Worm (Caenorhabditis elegans) whole organism, midembryonic: ENCODE measurements around the gene C35D10.5.

Experiments
- T22C8.4 ChIP-seq: fragments of 200-800 bp; sonication (Bioruptor generic); IDR thresholded peaks from 2 replicates; pipeline ENCODE4 v1.3.6; 2022; ENCODE audit warnings: missing genetic modification characterization, missing compliant biosample characterization
- cog-1 ChIP-seq: sonication (generic microtip); optimal IDR thresholded peaks from 2 replicates; lab custom pipeline; 2016; ENCODE audit warnings: missing genetic modification characterization, missing compliant biosample characterization
- flt-1 ChIP-seq: fragments of 200-800 bp; sonication (Bioruptor generic); IDR thresholded peaks from 2 replicates; pipeline ENCODE4 v1.3.6; 2022; ENCODE audit warnings: missing genetic modification characterization, missing compliant biosample characterization
- klf-2 ChIP-seq: fragments of 200-800 bp; sonication (Bioruptor generic); conservative IDR thresholded peaks from 2 replicates; pipeline ENCODE4 v1.3.6; 2022; ENCODE audit warnings: missing genetic modification reagents, missing genetic modification characterization, missing compliant biosample characterization
- med-1 ChIP-seq: sonication (generic microtip); optimal IDR thresholded peaks from 2 replicates; lab custom pipeline; 2017; ENCODE audit warnings: missing genetic modification characterization, mild to moderate bottlenecking, missing compliant biosample characterization, antibody characterized with exemption, missing genetic modification reagents; ENCODE audit not compliant: insufficient read depth
- ref-1 ChIP-seq: fragments of 200-800 bp; sonication (Bioruptor generic); conservative IDR thresholded peaks from 2 replicates; pipeline ENCODE4 v1.3.6; 2022; ENCODE audit warnings: missing genetic modification reagents, missing genetic modification characterization, missing compliant biosample characterization
- tab-1 ChIP-seq: fragments of 200-800 bp; sonication (Bioruptor generic); IDR thresholded peaks from 2 replicates; pipeline ENCODE4 v1.3.6; 2022; ENCODE audit warnings: missing genetic modification characterization, missing compliant biosample characterization
- ztf-23 ChIP-seq: fragments of 200-800 bp; sonication (Bioruptor generic); IDR thresholded peaks from 2 replicates; pipeline ENCODE4 v1.3.6; 2022; ENCODE audit warnings: missing genetic modification reagents, missing genetic modification characterization, missing compliant biosample characterization
- ztf-29 ChIP-seq: fragments of 200-800 bp; sonication (Bioruptor generic); IDR thresholded peaks from 2 replicates; pipeline ENCODE4 v1.3.6; 2022; ENCODE audit warnings: missing genetic modification reagents, missing genetic modification characterization, missing compliant biosample characterization

The C35D10.5 gene

ce11 chrIII:4861744-4862401 lies at the start of gene C35D10.5, which contains the start of gene C35D10.10:
C35D10.5 (plus strand) TSS chrIII:4862351.
C35D10.10 (minus strand) TSS chrIII:4861794.
- TF ChIP-seq tab-1 (GFP tag; lab: Robert Waterston, UW) (no peak), cog-1 (tag; lab: Kevin White, UChicago) (no peak)

- TF ChIP-seq cog-1 (tag; lab: Kevin White, UChicago) (no peak), ztf-29 (no peak), ref-1 (no peak), flt-1 (GFP tag; lab: Robert Waterston, UW) (no peak), ztf-23 (no peak), T22C8.4 (GFP tag; lab: Robert Waterston, UW) (no peak), tab-1 (GFP tag; lab: Robert Waterston, UW) (no peak), klf-2 (GFP tag; lab: Robert Waterston, UW) (no peak), med-1 (GFP tag; lab: Kevin White, UChicago) (no peak)
Measured at ce11 chrIII:4814730-4815129, 47.4 kb upstream of the C35D10.5 start, which contains the start of gene arl-6. arl-6 (minus strand) TSS chrIII:4814830.

ce11 chrIII:4817240-4817639 lies 44.9 kb upstream of the C35D10.5 start, which contains the start of gene F26A1.4:
F26A1.4 (plus strand) TSS chrIII:4817540.
- TF ChIP-seq cog-1 (tag; lab: Kevin White, UChicago) (no peak), T22C8.4 (GFP tag; lab: Robert Waterston, UW) (no peak), ztf-29 (no peak)

- TF ChIP-seq cog-1 (tag; lab: Kevin White, UChicago) (no peak), ztf-23 (no peak), ref-1 (no peak), ztf-29 (no peak), tab-1 (GFP tag; lab: Robert Waterston, UW) (no peak), med-1 (GFP tag; lab: Kevin White, UChicago) (no peak), flt-1 (GFP tag; lab: Robert Waterston, UW) (no peak), T22C8.4 (GFP tag; lab: Robert Waterston, UW) (no peak), klf-2 (GFP tag; lab: Robert Waterston, UW) (no peak)
Measured at ce11 chrIII:4819843-4820242, 42.3 kb upstream of the C35D10.5 start, which contains the start of gene F26A1.7. F26A1.7 (minus strand) TSS chrIII:4819943.

ce11 chrIII:4822140-4822539 lies 40.0 kb upstream of the C35D10.5 start, which contains the start of gene F26A1.8:
F26A1.8 (minus strand) TSS chrIII:4822240.
- TF ChIP-seq flt-1 (GFP tag; lab: Robert Waterston, UW): no peak
- TF ChIP-seq ztf-29: no peak
- no peak for TF ChIP-seq cog-1 (tag; lab: Kevin White, UChicago)
- TF ChIP-seq ztf-23: no peak
- TF ChIP-seq klf-2 (GFP tag; lab: Robert Waterston, UW): no peak
- no peak for TF ChIP-seq med-1 (GFP tag; lab: Kevin White, UChicago)
- TF ChIP-seq T22C8.4 (GFP tag; lab: Robert Waterston, UW): no peak
- no peak for TF ChIP-seq tab-1 (GFP tag; lab: Robert Waterston, UW)
- TF ChIP-seq ref-1: no peak

ce11 chrIII:4826606-4827005 lies 35.5 kb upstream of the C35D10.5 start, which contains the start of gene F26A1.3:
F26A1.3 (plus strand) TSS chrIII:4826906.
- no peak for TF ChIP-seq med-1 (GFP tag; lab: Kevin White, UChicago)
- TF ChIP-seq ref-1: no peak

ce11 chrIII:4829440-4829839 lies 32.7 kb upstream of the C35D10.5 start, which contains the start of gene F26A1.9:
F26A1.9 (minus strand) TSS chrIII:4829540.
- TF ChIP-seq klf-2 (GFP tag; lab: Robert Waterston, UW) (no peak), ref-1 (no peak), flt-1 (GFP tag; lab: Robert Waterston, UW) (no peak), ztf-29 (no peak), tab-1 (GFP tag; lab: Robert Waterston, UW) (no peak), med-1 (GFP tag; lab: Kevin White, UChicago) (no peak), cog-1 (tag; lab: Kevin White, UChicago) (no peak)

ce11 chrIII:4830207-4830606 lies 31.9 kb upstream of the C35D10.5 start, which contains the start of gene nspd-9:
nspd-9 (minus strand) TSS chrIII:4830307.
- TF ChIP-seq tab-1 (GFP tag; lab: Robert Waterston, UW) (no peak), ref-1 (no peak), ztf-29 (no peak), flt-1 (GFP tag; lab: Robert Waterston, UW) (no peak)

ce11 chrIII:4837429-4837828 lies 24.7 kb upstream of the C35D10.5 start, which contains the start of the genes acbp-7 and F26A1.19:
acbp-7 (plus strand) TSS chrIII:4837729.
F26A1.19 (plus strand) TSS chrIII:4837731.
- no peak for TF ChIP-seq cog-1 (tag; lab: Kevin White, UChicago)
- no peak for TF ChIP-seq ztf-29
- TF ChIP-seq med-1 (GFP tag; lab: Kevin White, UChicago): no peak
- TF ChIP-seq tab-1 (GFP tag; lab: Robert Waterston, UW): no peak
- no peak for TF ChIP-seq ref-1
- no peak for TF ChIP-seq klf-2 (GFP tag; lab: Robert Waterston, UW)
- TF ChIP-seq flt-1 (GFP tag; lab: Robert Waterston, UW): no peak
- TF ChIP-seq T22C8.4 (GFP tag; lab: Robert Waterston, UW): no peak
- TF ChIP-seq ztf-23: no peak

- TF ChIP-seq med-1 (GFP tag; lab: Kevin White, UChicago) (no peak), ztf-23 (no peak), ztf-29 (no peak), T22C8.4 (GFP tag; lab: Robert Waterston, UW) (no peak), cog-1 (tag; lab: Kevin White, UChicago) (no peak), klf-2 (GFP tag; lab: Robert Waterston, UW) (no peak), flt-1 (GFP tag; lab: Robert Waterston, UW) (no peak), tab-1 (GFP tag; lab: Robert Waterston, UW) (no peak), ref-1 (no peak)
Measured at ce11 chrIII:4842173-4842572, 20.0 kb upstream of the C35D10.5 start, which contains the start of gene clec-156. clec-156 (minus strand) TSS chrIII:4842273.
